Fruit fly (Drosophila melanogaster) whole organism, embryonic: ENCODE measurements around the gene Cont.

ENCODE experiments used
- CG11085 ChIP-seq: fragments of 200-800 bp; sonication (Bioruptor generic); IDR thresholded peaks from 2 replicates; pipeline ENCODE4 v1.3.6; 2022; ENCODE audit warnings: missing biosample characterization, missing genetic modification characterization
- CG11247 ChIP-seq: fragments of 200-800 bp; sonication (Bioruptor generic); IDR thresholded peaks from 2 replicates; pipeline ENCODE4 v1.3.6; 2022; ENCODE audit warnings: missing biosample characterization, missing genetic modification characterization
- CG11723 ChIP-seq: fragments of 200-800 bp; sonication (Bioruptor generic); optimal IDR thresholded peaks from 2 replicates; lab custom pipeline; 2017; ENCODE audit warnings: missing biosample characterization, mild to moderate bottlenecking, missing genetic modification characterization
- CG12744 ChIP-seq: fragments of 200-800 bp; sonication (Bioruptor generic); optimal IDR thresholded peaks from 2 replicates; lab custom pipeline; 2016; ENCODE audit warnings: missing biosample characterization, missing genetic modification characterization
- CG14441 ChIP-seq: fragments of 200-800 bp; sonication (Bioruptor generic); IDR thresholded peaks from 2 replicates; pipeline ENCODE4 v1.3.6; 2022; ENCODE audit warnings: missing biosample characterization, missing genetic modification characterization
- CG1603 ChIP-seq: fragments of 200-800 bp; sonication (Bioruptor generic); optimal IDR thresholded peaks from 2 replicates; lab custom pipeline; 2019; ENCODE audit warnings: missing biosample characterization, mild to moderate bottlenecking, missing genetic modification characterization, moderate library complexity
- CG17829 ChIP-seq: fragments of 200-800 bp; optimal IDR thresholded peaks from 2 replicates; lab custom pipeline; 2019; ENCODE audit warnings: missing biosample characterization, mild to moderate bottlenecking, missing genetic modification characterization, moderate library complexity
- CG1792 ChIP-seq: fragments of 200-800 bp; sonication (Bioruptor generic); optimal IDR thresholded peaks from 2 replicates; lab custom pipeline; 2016; ENCODE audit warnings: missing biosample characterization, missing genetic modification characterization
- CG31365 ChIP-seq: fragments of 200-800 bp; sonication (Bioruptor generic); optimal IDR thresholded peaks from 2 replicates; lab custom pipeline; 2018; ENCODE audit warnings: missing biosample characterization, mild to moderate bottlenecking, missing genetic modification characterization
- CG34376 ChIP-seq: fragments of 200-800 bp; sonication (Bioruptor generic); optimal IDR thresholded peaks from 2 replicates; lab custom pipeline; 2018; ENCODE audit warnings: missing biosample characterization, mild to moderate bottlenecking, missing genetic modification characterization
- CG4360 ChIP-seq: fragments of 200-800 bp; sonication (Bioruptor generic); IDR thresholded peaks from 2 replicates; pipeline ENCODE4 v1.3.6; 2022; ENCODE audit warnings: missing biosample characterization, missing genetic modification characterization
- CG5180 ChIP-seq: fragments of 200-800 bp; sonication (Bioruptor generic); optimal IDR thresholded peaks from 3 replicates; lab custom pipeline; 2017; ENCODE audit warnings: missing biosample characterization, missing genetic modification characterization, mild to moderate bottlenecking, moderate library complexity, missing genetic modification reagents
- CG6175 ChIP-seq: fragments of 200-800 bp; sonication (Bioruptor generic); IDR thresholded peaks from 3 replicates; pipeline ENCODE4 v1.3.6; 2022; ENCODE audit warnings: missing biosample characterization, missing genetic modification characterization
- CG6765 ChIP-seq: fragments of 200-800 bp; sonication (Bioruptor generic); optimal IDR thresholded peaks from 3 replicates; lab custom pipeline; 2017; ENCODE audit warnings: missing biosample characterization, mild to moderate bottlenecking, missing genetic modification characterization
- CG7357 ChIP-seq: fragments of 200-800 bp; sonication (Bioruptor generic); IDR thresholded peaks from 3 replicates; pipeline ENCODE4 v1.3.6; 2022; ENCODE audit warnings: missing biosample characterization, missing genetic modification characterization
- CG7987 ChIP-seq: fragments of 200-800 bp; sonication (Bioruptor generic); optimal IDR thresholded peaks from 2 replicates; lab custom pipeline; 2018; ENCODE audit warnings: missing biosample characterization, mild to moderate bottlenecking, missing genetic modification characterization, moderate library complexity
- CG8281 ChIP-seq: fragments of 200-800 bp; sonication (Bioruptor generic); optimal IDR thresholded peaks from 2 replicates; lab custom pipeline; 2018; ENCODE audit warnings: missing biosample characterization, mild to moderate bottlenecking, missing genetic modification characterization, moderate library complexity
- CG9437 ChIP-seq: fragments of 200-800 bp; sonication (Bioruptor generic); optimal IDR thresholded peaks from 2 replicates; lab custom pipeline; 2018; ENCODE audit warnings: missing biosample characterization, mild to moderate bottlenecking, missing genetic modification characterization
- Dfd ChIP-seq, 2 experiments: fragments of >200 bp; optimal IDR thresholded peaks; 2 replicates each; lab custom pipeline; 2017; ENCODE audit warnings: missing biosample characterization in 2 of 2, missing genetic modification characterization in 2 of 2
- Doc2 ChIP-seq: fragments of 200-800 bp; sonication (Bioruptor generic); IDR thresholded peaks from 2 replicates; pipeline ENCODE4 v1.3.6; 2022; ENCODE audit warnings: missing biosample characterization, missing genetic modification characterization
- Fer2 ChIP-seq: fragments of 200-800 bp; sonication (Bioruptor generic); optimal IDR thresholded peaks from 2 replicates; lab custom pipeline; 2018; ENCODE audit warnings: missing biosample characterization, mild to moderate bottlenecking, missing genetic modification characterization, moderate library complexity
- HLH3B ChIP-seq: fragments of 200-800 bp; sonication (Bioruptor generic); IDR thresholded peaks from 2 replicates; pipeline ENCODE4 v1.3.6; 2022; ENCODE audit warnings: missing biosample characterization, missing genetic modification characterization
- Kr ChIP-seq: fragments of 200-800 bp; sonication (Bioruptor generic); optimal IDR thresholded peaks from 2 replicates; lab custom pipeline; 2017; ENCODE audit warnings: missing biosample characterization, mild to moderate bottlenecking, missing genetic modification characterization
- Mrtf ChIP-seq: fragments of 200-800 bp; sonication (Bioruptor generic); IDR thresholded peaks from 3 replicates; pipeline ENCODE4 v1.3.6; 2022; ENCODE audit warnings: missing biosample characterization, missing genetic modification characterization
- NC2α ChIP-seq: fragments of 200-800 bp; sonication (Bioruptor generic); optimal IDR thresholded peaks from 2 replicates; lab custom pipeline; 2016; ENCODE audit warnings: missing biosample characterization, missing genetic modification characterization
- Poxn ChIP-seq: fragments of 200-800 bp; sonication (Bioruptor generic); IDR thresholded peaks from 2 replicates; pipeline ENCODE4 v1.3.6; 2022; ENCODE audit warnings: missing biosample characterization, missing genetic modification characterization
- Sox102F ChIP-seq: fragments of 200-800 bp; sonication (Bioruptor generic); optimal IDR thresholded peaks from 2 replicates; lab custom pipeline; 2018; ENCODE audit warnings: missing biosample characterization, mild to moderate bottlenecking, missing genetic modification characterization, moderate library complexity
- ato ChIP-seq: fragments of 200-800 bp; sonication (Bioruptor generic); IDR thresholded peaks from 2 replicates; pipeline ENCODE4 v1.3.6; 2022; ENCODE audit warnings: missing biosample characterization, missing genetic modification characterization; ENCODE audit not compliant: partially characterized antibody
- bowl ChIP-seq: fragments of 200-800 bp; sonication (Bioruptor generic); IDR thresholded peaks from 2 replicates; pipeline ENCODE4 v1.3.6; 2022; ENCODE audit warnings: missing biosample characterization, missing genetic modification characterization
- caup ChIP-seq: fragments of 200-800 bp; sonication (Bioruptor generic); optimal IDR thresholded peaks from 3 replicates; lab custom pipeline; 2017; ENCODE audit warnings: missing biosample characterization, mild to moderate bottlenecking, missing genetic modification characterization, moderate library complexity; ENCODE audit not compliant: severe bottlenecking
- dati ChIP-seq: fragments of 200-800 bp; sonication (Bioruptor generic); IDR thresholded peaks from 2 replicates; pipeline ENCODE4 v1.3.6; 2022; ENCODE audit warnings: missing biosample characterization, missing genetic modification characterization
- dmrt11E ChIP-seq: fragments of 200-800 bp; sonication (Bioruptor generic); optimal IDR thresholded peaks from 3 replicates; lab custom pipeline; 2018; ENCODE audit warnings: missing biosample characterization, mild to moderate bottlenecking, missing genetic modification characterization, moderate library complexity
- emc ChIP-seq: fragments of 200-800 bp; sonication (Bioruptor generic); optimal IDR thresholded peaks from 2 replicates; lab custom pipeline; 2016; ENCODE audit warnings: missing biosample characterization, missing genetic modification characterization
- ewg ChIP-seq: fragments of 200-800 bp; sonication (Bioruptor generic); optimal IDR thresholded peaks from 3 replicates; lab custom pipeline; 2017; ENCODE audit warnings: mild to moderate bottlenecking, missing biosample characterization, missing genetic modification reagents, missing genetic modification characterization
- gem ChIP-seq: fragments of 200-800 bp; sonication (Bioruptor generic); optimal IDR thresholded peaks from 2 replicates; lab custom pipeline; 2019; ENCODE audit warnings: missing biosample characterization, mild to moderate bottlenecking, missing genetic modification characterization, moderate library complexity
- lab ChIP-seq: fragments of 200-800 bp; sonication (Bioruptor generic); optimal IDR thresholded peaks from 3 replicates; lab custom pipeline; 2017; ENCODE audit warnings: missing biosample characterization, missing genetic modification characterization, mild to moderate bottlenecking, moderate library complexity, missing genetic modification reagents
- mirr ChIP-seq: fragments of 200-800 bp; sonication (Bioruptor generic); optimal IDR thresholded peaks from 3 replicates; lab custom pipeline; 2018; ENCODE audit warnings: missing biosample characterization, mild to moderate bottlenecking, missing genetic modification characterization
- nerfin-2 ChIP-seq: fragments of 200-800 bp; sonication (Bioruptor generic); IDR thresholded peaks from 2 replicates; pipeline ENCODE4 v1.3.6; 2022; ENCODE audit warnings: missing biosample characterization, missing genetic modification characterization; ENCODE audit not compliant: partially characterized antibody
- nom ChIP-seq: fragments of 200-800 bp; sonication (Bioruptor generic); optimal IDR thresholded peaks from 2 replicates; lab custom pipeline; 2017; ENCODE audit warnings: missing biosample characterization, missing genetic modification characterization, mild to moderate bottlenecking, moderate library complexity, missing genetic modification reagents
- oc ChIP-seq: fragments of 200-800 bp; sonication (Bioruptor generic); optimal IDR thresholded peaks from 2 replicates; lab custom pipeline; 2018; ENCODE audit warnings: missing biosample characterization, mild to moderate bottlenecking, missing genetic modification characterization, moderate library complexity
- peb ChIP-seq: fragments of 200-800 bp; sonication (Bioruptor generic); IDR thresholded peaks from 2 replicates; pipeline ENCODE4 v1.3.6; 2022; ENCODE audit warnings: missing biosample characterization, missing genetic modification characterization
- pita ChIP-seq: fragments of 200-800 bp; sonication (Bioruptor generic); optimal IDR thresholded peaks from 2 replicates; lab custom pipeline; 2017; ENCODE audit warnings: missing biosample characterization, mild to moderate bottlenecking, missing genetic modification characterization
- seq ChIP-seq: fragments of 200-800 bp; sonication (Bioruptor generic); IDR thresholded peaks from 2 replicates; pipeline ENCODE4 v1.3.6; 2022; ENCODE audit warnings: missing biosample characterization, missing genetic modification characterization
- sisA ChIP-seq: fragments of 200-800 bp; sonication (Bioruptor generic); IDR thresholded peaks from 2 replicates; pipeline ENCODE4 v1.3.6; 2022; ENCODE audit warnings: missing biosample characterization, missing genetic modification characterization
- tll ChIP-seq, 2 experiments: fragments of 200-800 bp in 1 of 2; fragments of >200 bp in 1 of 2; sonication (Bioruptor generic) in 1 of 2; optimal IDR thresholded peaks; 2 replicates each; lab custom pipeline; 2017 to 2019; ENCODE audit warnings: missing biosample characterization in 2 of 2, missing genetic modification characterization in 2 of 2, mild to moderate bottlenecking in 1 of 2, moderate library complexity in 1 of 2
- unpg ChIP-seq: fragments of 200-800 bp; sonication (Bioruptor generic); optimal IDR thresholded peaks from 3 replicates; lab custom pipeline; 2018; ENCODE audit warnings: missing biosample characterization, mild to moderate bottlenecking, missing genetic modification characterization, moderate library complexity
- usp ChIP-seq: fragments of >200 bp; optimal IDR thresholded peaks from 2 replicates; lab custom pipeline; 2017; ENCODE audit warnings: missing biosample characterization, missing genetic modification characterization
- wek ChIP-seq: fragments of 200-800 bp; sonication (Bioruptor generic); optimal IDR thresholded peaks from 3 replicates; lab custom pipeline; 2018; ENCODE audit warnings: missing biosample characterization, mild to moderate bottlenecking, missing genetic modification characterization, moderate library complexity
- zfh1 ChIP-seq: fragments of 200-800 bp; sonication (Bioruptor generic); IDR thresholded peaks from 3 replicates; pipeline ENCODE4 v1.3.6; 2022; ENCODE audit warnings: missing biosample characterization, missing genetic modification characterization

Cont gene

DNA sequence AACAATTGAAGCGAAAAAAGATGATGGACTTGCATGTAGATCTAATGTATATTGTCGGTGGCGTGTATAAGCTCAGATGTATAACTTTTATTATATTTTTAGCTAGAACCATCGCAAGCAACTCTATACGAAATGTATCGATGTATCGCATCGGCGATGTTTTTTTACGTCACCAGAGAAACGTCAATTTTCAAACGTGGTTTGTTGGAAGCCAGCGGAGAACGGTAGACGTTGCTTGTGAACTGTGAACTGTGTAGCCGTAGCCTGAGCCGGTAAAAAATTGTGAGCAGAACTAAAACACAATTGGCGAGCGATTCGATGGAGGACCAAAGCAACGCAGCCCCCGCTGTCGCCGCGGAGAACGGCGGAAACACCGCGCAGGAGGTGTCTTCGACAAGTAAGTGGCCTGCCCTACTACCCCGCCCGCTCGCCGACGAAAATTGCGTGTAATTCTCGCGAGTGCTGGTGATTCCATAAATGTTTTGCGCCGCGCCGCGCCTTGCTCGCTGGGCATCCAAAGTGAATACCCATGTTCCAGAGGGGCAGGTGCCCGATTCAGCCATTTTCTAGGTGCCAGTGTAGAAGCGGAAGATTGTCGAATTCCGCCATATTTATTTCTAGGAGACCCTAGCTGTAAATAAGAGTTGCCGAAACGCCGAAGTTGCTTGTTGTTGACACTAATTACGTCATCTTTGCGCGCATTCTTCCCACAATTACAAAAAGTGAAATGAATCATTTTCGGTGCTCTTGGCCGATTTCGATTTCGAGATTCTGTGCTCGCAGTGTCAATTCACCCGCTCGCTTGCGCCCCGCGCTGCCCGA is 22.0 kb downstream of the Cont start, which contains the start of gene lost (continued):
- TF ChIP-seq tll (GFP tag; optimal IDR thresholded peaks at IDR 0.05; lab: Kevin White, UChicago): no peak
- no peak for TF ChIP-seq Dfd (GFP tag; optimal IDR thresholded peaks at IDR 0.05; lab: Kevin White, UChicago)
- TF ChIP-seq ato: peak; percentile 96
- peak; percentile 34 for TF ChIP-seq CG34376 (GFP tag; lab: Kevin White, UChicago)
- TF ChIP-seq wek: no peak
- peak; percentile 97 for TF ChIP-seq nerfin-2 (GFP tag; lab: Robert Waterston, UW)
- TF ChIP-seq CG1603 (tag; lab: Kevin White, UChicago): peak; percentile 81
- no peak for TF ChIP-seq CG6175 (GFP tag; lab: Robert Waterston, UW)
- TF ChIP-seq NC2α (GFP tag; lab: Kevin White, UChicago): no peak
- no peak for TF ChIP-seq Sox102F (GFP tag; lab: Kevin White, UChicago)
- TF ChIP-seq CG12744: no peak
- no peak for TF ChIP-seq Poxn (GFP tag; lab: Robert Waterston, UW)
- no peak for TF ChIP-seq CG8281 (tag; lab: Kevin White, UChicago)
- TF ChIP-seq zfh1 (GFP tag; lab: Robert Waterston, UW): 0 out of 3 replicates have a peak, but pooled peaks have one; percentile 29
- no peak for TF ChIP-seq seq (GFP tag; lab: Robert Waterston, UW)
- peak; percentile 44 for TF ChIP-seq caup (GFP tag; lab: Kevin White, UChicago)
- no peak for TF ChIP-seq CG31365 (tag; lab: Kevin White, UChicago)
- TF ChIP-seq CG7357 (GFP tag; lab: Robert Waterston, UW): peak; percentile 66
- no peak for TF ChIP-seq CG11247 (GFP tag; lab: Robert Waterston, UW)
- TF ChIP-seq dmrt11E (tag; lab: Kevin White, UChicago): no peak
- TF ChIP-seq CG1792 (GFP tag; lab: Kevin White, UChicago): no peak
- TF ChIP-seq mirr: peak; percentile 19
- peak; percentile 2 for TF ChIP-seq oc (tag; lab: Kevin White, UChicago)
- TF ChIP-seq Kr: no peak
- TF ChIP-seq nom (GFP tag; lab: Kevin White, UChicago): peak; percentile 24
- TF ChIP-seq dati (GFP tag; lab: Robert Waterston, UW): no peak
- no peak for TF ChIP-seq Doc2 (GFP tag; lab: Robert Waterston, UW)
- no peak for TF ChIP-seq HLH3B (GFP tag; lab: Robert Waterston, UW)
- peak; percentile 65 for TF ChIP-seq CG11723 (GFP tag; lab: Kevin White, UChicago)
- TF ChIP-seq peb (GFP tag; lab: Robert Waterston, UW): no peak
- TF ChIP-seq ewg (GFP tag; lab: Kevin White, UChicago): peak; percentile 28
- TF ChIP-seq lab (GFP tag; lab: Kevin White, UChicago): peak; percentile 65
- no peak for TF ChIP-seq pita (GFP tag; lab: Kevin White, UChicago)
- TF ChIP-seq Fer2: no peak
- no peak for TF ChIP-seq CG6765 (GFP tag; lab: Kevin White, UChicago)
- TF ChIP-seq CG14441 (GFP tag; lab: Robert Waterston, UW): 0 out of 2 replicates have a peak, but pooled peaks have one; percentile 8
- TF ChIP-seq CG5180 (GFP tag; lab: Kevin White, UChicago): peak; percentile 61
- TF ChIP-seq usp (GFP tag; lab: Kevin White, UChicago): no peak
- TF ChIP-seq CG11085 (GFP tag; lab: Robert Waterston, UW): 0 out of 2 replicates have a peak, but pooled peaks have one; percentile 24
- TF ChIP-seq emc (GFP tag; lab: Kevin White, UChicago): no peak
- peak; percentile 98 for TF ChIP-seq CG9437 (GFP tag; lab: Kevin White, UChicago)
- TF ChIP-seq sisA (GFP tag; lab: Robert Waterston, UW): no peak
- no peak for TF ChIP-seq Mrtf (GFP tag; lab: Robert Waterston, UW)
- TF ChIP-seq gem: peak; percentile 40
- no peak for TF ChIP-seq unpg (GFP tag; lab: Kevin White, UChicago)
- peak; percentile 38 for TF ChIP-seq CG7987 (GFP tag; lab: Kevin White, UChicago)
- TF ChIP-seq CG17829: peak; percentile 64
- no peak for TF ChIP-seq bowl (GFP tag; lab: Robert Waterston, UW)
- no peak for TF ChIP-seq CG4360 (GFP tag; lab: Robert Waterston, UW)
